Worm (Caenorhabditis elegans): ENCODE measurements around the gene Y70G10A.3.

The Y70G10A.3 gene

DNA sequence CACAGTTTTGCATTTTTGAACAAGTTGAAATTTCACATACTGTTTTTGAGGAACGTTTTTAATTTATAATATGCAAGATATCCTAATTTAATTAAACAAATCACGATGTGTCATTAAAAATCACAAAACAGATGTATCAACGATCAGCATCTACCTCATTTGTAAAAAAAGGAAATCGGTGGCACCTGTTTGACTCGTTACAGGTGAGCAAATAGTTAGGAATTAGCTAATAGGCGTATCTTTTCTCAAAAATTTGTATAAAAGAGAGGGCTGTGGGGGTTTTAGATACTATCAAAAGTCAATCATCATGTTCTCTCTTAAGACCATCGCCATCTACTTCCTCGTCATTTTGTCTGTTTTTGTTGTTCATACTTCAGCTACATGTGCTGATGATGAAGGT, 39.9 kb upstream of the Y70G10A.3 start, which contains the start of gene T20G5.8:
Gene T20G5.8 (plus strand): TSS at position 301 of the 400 bp plus-strand sequence.
- no peak for TF ChIP-seq unc-62 (GFP tag; optimal IDR thresholded peaks at IDR 0.05)
- TF ChIP-seq nhr-67 (tag; optimal IDR thresholded peaks at IDR 0.05), result no peak
- no peak for TF ChIP-seq jun-1 (tag; optimal IDR thresholded peaks at IDR 0.05)
- no peak for TF ChIP-seq daf-12 (tag; optimal IDR thresholded peaks at IDR 0.05)
- TF ChIP-seq nhr-25 (tag; optimal IDR thresholded peaks at IDR 0.05), result no peak
- no peak for TF ChIP-seq lsy-12 (tag; optimal IDR thresholded peaks at IDR 0.05)
- TF ChIP-seq mdl-1 (tag; optimal IDR thresholded peaks at IDR 0.05), result no peak
- TF ChIP-seq nhr-76 (tag; optimal IDR thresholded peaks at IDR 0.05), result no peak
- TF ChIP-seq R02D3.7 (tag; optimal IDR thresholded peaks at IDR 0.05), result no peak
- no peak for TF ChIP-seq pha-4 (tag; optimal IDR thresholded peaks at IDR 0.05)
- no peak for TF ChIP-seq ztf-4 (tag; optimal IDR thresholded peaks at IDR 0.05)
- no peak for TF ChIP-seq aly-2 (tag; optimal IDR thresholded peaks at IDR 0.05)
- no peak for TF ChIP-seq nhr-28 (tag; optimal IDR thresholded peaks at IDR 0.05)
- TF ChIP-seq hmg-11 (tag; optimal IDR thresholded peaks at IDR 0.05), result no peak
- no peak for TF ChIP-seq lin-15B (tag; optimal IDR thresholded peaks at IDR 0.05)
- TF ChIP-seq ZK546.5 (tag; optimal IDR thresholded peaks at IDR 0.05), result no peak
- no peak for TF ChIP-seq pqm-1 (tag; optimal IDR thresholded peaks at IDR 0.05)
- TF ChIP-seq nhr-43 (tag; optimal IDR thresholded peaks at IDR 0.05; ENCODE audit: poor library complexity, severe bottlenecking), result no peak
- no peak for TF ChIP-seq egl-27 (tag; optimal IDR thresholded peaks at IDR 0.05)
- no peak for TF ChIP-seq nhr-11 (tag; optimal IDR thresholded peaks at IDR 0.05)

DNA sequence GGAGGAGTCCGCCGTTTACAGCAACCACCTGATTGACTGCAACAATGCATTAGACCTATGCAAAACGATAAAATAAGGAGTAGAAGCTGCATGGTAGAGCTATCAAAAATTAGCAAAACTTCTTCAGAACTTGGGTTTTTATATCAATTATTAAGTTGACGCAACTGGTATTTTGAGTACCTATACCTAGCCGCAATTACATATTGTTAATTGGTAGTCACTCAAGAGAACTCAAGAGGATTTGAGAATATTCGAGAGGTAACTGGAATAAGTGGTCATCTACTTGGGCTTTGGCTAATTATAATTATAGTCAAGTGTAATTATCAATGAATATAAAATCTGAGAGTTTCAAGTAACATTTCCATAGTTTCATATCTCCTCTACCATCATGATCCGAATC, 37.7 kb upstream of the Y70G10A.3 start, which contains the start of the genes T20G5.13 and T20G5.12:
Gene T20G5.13 (minus strand): TSS at position 101 of the 400 bp plus-strand sequence.
Gene T20G5.12 (plus strand): TSS at position 370 of the 400 bp plus-strand sequence.
- no peak for TF ChIP-seq elt-1 (tag; optimal IDR thresholded peaks at IDR 0.05)
- TF ChIP-seq R02D3.7 (tag; optimal IDR thresholded peaks at IDR 0.05), result no peak
- no peak for TF ChIP-seq nhr-23 (tag; optimal IDR thresholded peaks at IDR 0.05)
- TF ChIP-seq eor-1 (tag; optimal IDR thresholded peaks at IDR 0.05), result no peak
- TF ChIP-seq aly-2 (tag; optimal IDR thresholded peaks at IDR 0.05), result no peak
- TF ChIP-seq lsy-12 (tag; optimal IDR thresholded peaks at IDR 0.05), result no peak
- no peak for TF ChIP-seq nhr-43 (tag; optimal IDR thresholded peaks at IDR 0.05; ENCODE audit: poor library complexity, severe bottlenecking)
- TF ChIP-seq ZK546.5 (tag; optimal IDR thresholded peaks at IDR 0.05), result no peak
- no peak for TF ChIP-seq pha-4 (tag; optimal IDR thresholded peaks at IDR 0.05)
- no peak for TF ChIP-seq nhr-25 (tag; optimal IDR thresholded peaks at IDR 0.05)
- TF ChIP-seq ceh-16 (tag; optimal IDR thresholded peaks at IDR 0.05), result no peak
- no peak for TF ChIP-seq elt-3 (tag; optimal IDR thresholded peaks at IDR 0.05)
- TF ChIP-seq lin-39 (tag; optimal IDR thresholded peaks at IDR 0.05), result no peak
- no peak for TF ChIP-seq egl-5 (tag; optimal IDR thresholded peaks at IDR 0.05)

ce11 chrIII:10202391-10202790, 36.5 kb upstream of the Y70G10A.3 start:
- no peak for TF ChIP-seq ztf-11 (tag; optimal IDR thresholded peaks at IDR 0.05)
- TF ChIP-seq nhr-25 (tag; optimal IDR thresholded peaks at IDR 0.05), result peak; percentile 41

DNA sequence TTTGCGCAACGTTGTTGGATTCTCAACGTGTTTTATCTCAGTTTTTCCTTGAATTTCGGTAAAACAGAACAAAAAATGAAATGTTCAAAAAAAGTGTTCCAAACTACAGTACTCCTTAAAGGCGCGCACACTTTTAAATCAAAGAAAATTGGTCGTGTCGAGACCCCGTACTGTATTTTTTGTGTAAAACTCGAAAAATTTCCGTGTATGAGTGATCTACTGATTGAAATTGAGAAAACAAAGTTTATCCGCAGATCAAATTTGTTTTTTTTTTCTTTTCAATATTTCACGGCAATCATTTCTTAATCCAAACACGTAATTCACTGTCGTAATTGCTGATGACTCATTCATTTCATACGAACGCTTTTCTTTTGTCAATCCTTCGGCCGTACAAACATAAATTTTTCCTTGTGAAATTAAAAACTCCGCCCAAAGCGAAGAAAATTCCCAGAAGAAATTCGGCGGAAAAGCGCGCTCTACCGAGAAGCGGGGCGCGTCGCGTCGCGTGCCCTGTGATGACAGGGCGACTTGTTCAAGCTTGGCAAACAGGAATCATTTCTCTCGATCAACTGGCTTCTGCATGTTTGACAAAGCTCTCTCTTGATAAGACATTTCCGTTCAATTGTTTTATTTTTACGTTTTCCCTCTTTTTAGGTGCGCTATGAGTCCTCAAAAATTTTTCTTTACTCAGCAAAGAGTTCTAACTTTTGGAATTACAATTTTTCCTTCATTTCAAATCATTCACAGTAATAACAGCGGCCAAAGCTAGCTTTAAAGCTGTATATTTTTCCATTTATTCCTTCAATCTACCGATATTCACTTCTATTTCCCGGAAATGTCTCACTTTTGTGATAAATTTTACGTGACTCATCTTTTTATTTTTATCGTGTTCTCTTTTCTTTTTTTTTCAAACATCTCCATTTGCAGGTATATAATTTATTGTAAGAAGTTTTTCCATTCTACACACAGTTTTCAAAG, 35.7 kb upstream of the Y70G10A.3 start, which contains the start of gene chc-1:
Gene chc-1 (plus strand): TSS at position 928 of the 978 bp plus-strand sequence.
- TF ChIP-seq nfya-1 (tag; optimal IDR thresholded peaks at IDR 0.05; ENCODE audit: insufficient read depth), result peak; percentile 72
- no peak for TF ChIP-seq elt-3 (tag; optimal IDR thresholded peaks at IDR 0.05)
- TF ChIP-seq nhr-25 (tag; optimal IDR thresholded peaks at IDR 0.05), result peak; percentile 35
- peak; percentile 34 for TF ChIP-seq pha-4 (tag; optimal IDR thresholded peaks at IDR 0.05)
- TF ChIP-seq elt-2 (tag; optimal IDR thresholded peaks at IDR 0.05), result peak; percentile 44
- TF ChIP-seq zag-1 (tag; optimal IDR thresholded peaks at IDR 0.05), result no peak
- TF ChIP-seq lin-39 (tag; optimal IDR thresholded peaks at IDR 0.05), result peak; percentile 31
- peak; percentile 23 for TF ChIP-seq ama-1 (optimal IDR thresholded peaks at IDR 0.05)
- TF ChIP-seq skn-1 (tag; optimal IDR thresholded peaks at IDR 0.05), result peak; percentile 18
- TF ChIP-seq lin-15B (tag; optimal IDR thresholded peaks at IDR 0.05), result peak; percentile 70
- no peak for TF ChIP-seq snpc-4 (tag; optimal IDR thresholded peaks at IDR 0.05)
- peak; percentile 17 for TF ChIP-seq jun-1 (tag; optimal IDR thresholded peaks at IDR 0.05)

Measured in whole organism, L3 larva.